Worm (Caenorhabditis elegans): ENCODE data around the gene ZK353.4.

ZK353.4 gene

ce11 chrIII:8416871-8417191, 27.4 kb upstream of the ZK353.4 start:
- TF ChIP-seq nhr-77 (tag; optimal IDR thresholded peaks at IDR 0.05) (no peak), unc-30 (tag; optimal IDR thresholded peaks at IDR 0.05) (no peak), hlh-4 (tag; optimal IDR thresholded peaks at IDR 0.05) (no peak), ces-1 (GFP tag; optimal IDR thresholded peaks at IDR 0.05) (peak; percentile 92), C04F5.9 (tag; optimal IDR thresholded peaks at IDR 0.05) (no peak), pag-3 (tag; optimal IDR thresholded peaks at IDR 0.05; ENCODE audit: borderline replicate concordance, insufficient read depth) (no peak), nhr-85 (tag) (no peak), Y116A8C.19 (tag; optimal IDR thresholded peaks at IDR 0.05; ENCODE audit: borderline replicate concordance) (no peak), pax-3 (tag; optimal IDR thresholded peaks at IDR 0.05) (no peak), mep-1 (tag; optimal IDR thresholded peaks at IDR 0.05) (peak; percentile 8), lin-35 (GFP tag; optimal IDR thresholded peaks at IDR 0.05) (no peak), ceh-63 (GFP tag; optimal IDR thresholded peaks at IDR 0.05) (no peak), fos-1 (tag; optimal IDR thresholded peaks at IDR 0.05) (no peak), blmp-1 (tag; optimal IDR thresholded peaks at IDR 0.05) (peak; percentile 84)

ce11 chrIII:8413501-8413900, 24.1 kb upstream of the ZK353.4 start:
- TF ChIP-seq ceh-8 (GFP tag; optimal IDR thresholded peaks at IDR 0.05) (peak; percentile 55), ztf-11 (tag; optimal IDR thresholded peaks at IDR 0.05) (no peak)

- TF ChIP-seq rnt-1 (tag; optimal IDR thresholded peaks at IDR 0.05) (peak; percentile 19), tbx-2 (tag; optimal IDR thresholded peaks at IDR 0.05) (peak; percentile 38), F16B12.6 (tag; optimal IDR thresholded peaks at IDR 0.05) (peak; percentile 35), lin-35 (GFP tag; optimal IDR thresholded peaks at IDR 0.05) (peak; percentile 67 to 77), fkh-10 (GFP tag; optimal IDR thresholded peaks at IDR 0.05) (peak; percentile 54), C04F5.9 (tag; optimal IDR thresholded peaks at IDR 0.05) (no peak), ceh-63 (GFP tag; optimal IDR thresholded peaks at IDR 0.05) (no peak), fos-1 (tag; optimal IDR thresholded peaks at IDR 0.05) (peak; percentile 63), elt-2 (tag; optimal IDR thresholded peaks at IDR 0.05) (peak; percentile 24), nhr-12 (tag; optimal IDR thresholded peaks at IDR 0.05) (no peak), egl-13 (tag; optimal IDR thresholded peaks at IDR 0.05) (no peak), efl-1 (optimal IDR thresholded peaks at IDR 0.05) (peak; percentile 58 to 77), efl-1 (GFP tag; optimal IDR thresholded peaks at IDR 0.05 in 1 of 2) (peak; percentile 57 to 77), ztf-4 (tag; optimal IDR thresholded peaks at IDR 0.05) (peak; percentile 15), nhr-76 (tag; optimal IDR thresholded peaks at IDR 0.05) (no peak), ceh-82 (tag; optimal IDR thresholded peaks at IDR 0.05) (peak; percentile 25 to 63 (median 34)), pax-3 (tag; optimal IDR thresholded peaks at IDR 0.05) (no peak), mef-2 (tag; optimal IDR thresholded peaks at IDR 0.05) (no peak), aha-1 (tag; optimal IDR thresholded peaks at IDR 0.05) (no peak), nhr-47 (tag; optimal IDR thresholded peaks at IDR 0.05) (peak; percentile 52), zip-4 (GFP tag; optimal IDR thresholded peaks at IDR 0.05) (peak; percentile 7), skn-1 (tag; optimal IDR thresholded peaks at IDR 0.05) (peak; percentile 88), xbp-1 (tag; optimal IDR thresholded peaks at IDR 0.05) (peak; percentile 44), ceh-90 (tag; optimal IDR thresholded peaks at IDR 0.05) (no peak), lin-15B (tag; optimal IDR thresholded peaks at IDR 0.05) (peak; percentile 24), ceh-88 (GFP tag; IDR thresholded peaks at IDR 0.05) (no peak), mep-1 (tag; optimal IDR thresholded peaks at IDR 0.05) (peak; percentile 97), mab-9 (GFP tag; IDR thresholded peaks at IDR 0.05) (no peak), hlh-17 (GFP tag; optimal IDR thresholded peaks at IDR 0.05; ENCODE audit: borderline replicate concordance) (no peak), snpc-4 (tag; optimal IDR thresholded peaks at IDR 0.05) (peak; percentile 61), blmp-1 (tag; optimal IDR thresholded peaks at IDR 0.05) (peak; percentile 85), lin-13 (GFP tag; optimal IDR thresholded peaks at IDR 0.05) (peak; percentile 50), nhr-71 (tag; optimal IDR thresholded peaks at IDR 0.05) (peak; percentile 72), nhr-77 (tag; optimal IDR thresholded peaks at IDR 0.05) (peak; percentile 35), C16A3.4 (tag; optimal IDR thresholded peaks at IDR 0.05) (no peak), fkh-8 (tag; optimal IDR thresholded peaks at IDR 0.05) (peak; percentile 80), unc-130 (tag; optimal IDR thresholded peaks at IDR 0.05) (no peak), lin-14 (GFP tag; optimal IDR thresholded peaks at IDR 0.05) (peak; percentile 97), nhr-20 (tag; optimal IDR thresholded peaks at IDR 0.05) (peak; percentile 55), isw-1 (GFP tag; IDR thresholded peaks at IDR 0.05) (peak; percentile 43), nhr-90 (tag; optimal IDR thresholded peaks at IDR 0.05; ENCODE audit: poor library complexity) (peak; percentile 22), ceh-8 (GFP tag; optimal IDR thresholded peaks at IDR 0.05) (no peak)
These were observed 22.5 kb upstream of the ZK353.4 start for ce11 chrIII:8411976-8412375.
